Worm (Caenorhabditis elegans) whole organism, late embryonic: ENCODE data around the gene Y48A5A.3.

ENCODE experiments used
- C08G9.2 ChIP-seq: sonication (generic microtip); optimal IDR thresholded peaks from 2 replicates; lab custom pipeline; 2016; ENCODE audit warnings: mild to moderate bottlenecking, missing genetic modification characterization, moderate library complexity, missing compliant biosample characterization
- ceh-18 ChIP-seq: sonication (generic microtip); optimal IDR thresholded peaks from 2 replicates; lab custom pipeline; 2016; ENCODE audit warnings: missing genetic modification characterization, missing compliant biosample characterization
- ceh-22 ChIP-seq: sonication (generic microtip); optimal IDR thresholded peaks from 2 replicates; lab custom pipeline; 2017; ENCODE audit warnings: missing biosample characterization, missing genetic modification characterization
- nhr-11 ChIP-seq: fragments of 150-350 bp; optimal IDR thresholded peaks from 2 replicates; lab custom pipeline; 2014; ENCODE audit warnings: missing biosample characterization, missing genetic modification characterization
- pros-1 ChIP-seq: fragments of 150-350 bp; optimal IDR thresholded peaks from 2 replicates; lab custom pipeline; 2014; ENCODE audit warnings: missing biosample characterization, missing genetic modification reagents, missing genetic modification characterization
- rnt-1 ChIP-seq: sonication (generic microtip); optimal IDR thresholded peaks from 2 replicates; lab custom pipeline; 2016; ENCODE audit warnings: missing genetic modification characterization, missing compliant biosample characterization
- unc-86 ChIP-seq: sonication (generic microtip); optimal IDR thresholded peaks from 2 replicates; lab custom pipeline; 2016; ENCODE audit warnings: missing genetic modification characterization, missing compliant biosample characterization

Y48A5A.3 gene

DNA sequence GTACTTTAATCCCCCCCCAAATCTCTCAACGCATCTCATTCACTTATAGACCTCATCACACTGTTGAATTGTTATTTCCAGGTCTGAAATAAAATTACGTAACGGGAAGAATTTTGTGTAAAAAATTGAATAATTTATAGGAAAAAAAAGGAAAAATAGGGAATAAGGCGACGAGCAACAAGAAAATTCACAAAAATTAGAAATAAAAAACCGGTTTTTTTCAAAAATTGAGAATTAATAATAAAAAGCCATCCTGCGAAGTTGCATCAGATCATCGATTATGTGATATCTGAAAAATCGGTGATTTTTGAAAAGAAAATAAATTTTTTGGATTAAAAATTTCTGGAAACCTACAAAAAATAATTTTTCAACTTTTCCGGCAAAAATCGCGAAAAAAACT lies 39.4 kb downstream of the Y48A5A.3 start:
- TF ChIP-seq pros-1 (tag; lab: Kevin White, UChicago) (no peak), nhr-11 (tag; lab: Kevin White, UChicago) (no peak), unc-86 (tag; lab: Kevin White, UChicago) (no peak), ceh-18 (tag; lab: Kevin White, UChicago) (no peak), C08G9.2 (tag; lab: Kevin White, UChicago) (no peak), rnt-1 (tag; lab: Kevin White, UChicago) (no peak), ceh-22 (tag; lab: Kevin White, UChicago) (no peak)
